Worm (Caenorhabditis elegans) whole organism, young adult: ENCODE results near the gene C04H4.1.

ENCODE experiments used
- B0035.1 ChIP-seq: sonication (generic microtip); optimal IDR thresholded peaks from 2 replicates; lab custom pipeline; 2016; ENCODE audit warnings: missing genetic modification characterization, mild to moderate bottlenecking, missing compliant biosample characterization, missing genotype, missing genetic modification reagents
- B0261.1 ChIP-seq: sonication (generic microtip); optimal IDR thresholded peaks from 2 replicates; lab custom pipeline; 2016; ENCODE audit warnings: mild to moderate bottlenecking, missing genetic modification characterization, moderate library complexity, missing compliant biosample characterization
- C06A6.2 ChIP-seq: fragments of 200-800 bp; sonication (Bioruptor generic); conservative IDR thresholded peaks from 2 replicates; pipeline ENCODE4 v1.3.6; 2022; ENCODE audit warnings: missing genetic modification characterization, missing compliant biosample characterization
- F10E7.11 ChIP-seq: sonication (generic microtip); optimal IDR thresholded peaks from 2 replicates; lab custom pipeline; 2017; ENCODE audit warnings: mild to moderate bottlenecking, missing genetic modification characterization, moderate library complexity, missing compliant biosample characterization
- F39B2.1 ChIP-seq: fragments of 200-800 bp; sonication (Bioruptor generic); IDR thresholded peaks from 2 replicates; pipeline ENCODE4 v1.3.6; 2022; ENCODE audit warnings: missing genetic modification reagents, missing genetic modification characterization, missing compliant biosample characterization
- F49E8.2 ChIP-seq: sonication (generic microtip); optimal IDR thresholded peaks from 3 replicates; lab custom pipeline; 2017; ENCODE audit warnings: missing genetic modification characterization, mild to moderate bottlenecking, missing compliant biosample characterization, antibody characterized with exemption, moderate library complexity; ENCODE audit not compliant: insufficient read depth
- F57A8.1 ChIP-seq: fragments of 200-800 bp; sonication (Bioruptor generic); optimal IDR thresholded peaks from 2 replicates; lab custom pipeline; 2018; ENCODE audit warnings: mild to moderate bottlenecking, missing genetic modification characterization, moderate library complexity, missing compliant biosample characterization
- Y53F4B.3 ChIP-seq: fragments of 200-800 bp; sonication (Bioruptor generic); IDR thresholded peaks from 2 replicates; pipeline ENCODE4 v1.3.6; 2022; ENCODE audit warnings: missing genetic modification reagents, missing genetic modification characterization, missing compliant biosample characterization
- Y53G8AR.9 ChIP-seq: fragments of 200-800 bp; sonication (Bioruptor generic); conservative IDR thresholded peaks from 2 replicates; pipeline ENCODE4 v1.3.6; 2022; ENCODE audit warnings: missing genetic modification reagents, missing genetic modification characterization, missing compliant biosample characterization
- Y79H2A.3 ChIP-seq: fragments of 200-800 bp; sonication (Bioruptor generic); conservative IDR thresholded peaks from 2 replicates; pipeline ENCODE4 v1.3.6; 2022; ENCODE audit warnings: missing genetic modification reagents, missing genetic modification characterization, missing compliant biosample characterization
- ZK185.1 ChIP-seq: sonication (generic microtip); optimal IDR thresholded peaks from 2 replicates; lab custom pipeline; 2016; ENCODE audit warnings: mild to moderate bottlenecking, missing genetic modification characterization, missing compliant biosample characterization; ENCODE audit not compliant: poor library complexity, severe bottlenecking
- aptf-3 ChIP-seq: fragments of 200-800 bp; sonication (Bioruptor generic); IDR thresholded peaks from 2 replicates; pipeline ENCODE4 v1.3.6; 2022; ENCODE audit warnings: missing genetic modification characterization, missing compliant biosample characterization
- bed-1 ChIP-seq: fragments of 200-800 bp; sonication (Bioruptor generic); IDR thresholded peaks from 2 replicates; pipeline ENCODE4 v1.3.6; 2022; ENCODE audit warnings: missing genetic modification reagents, missing genetic modification characterization, missing compliant biosample characterization
- ceh-91 ChIP-seq: fragments of 200-800 bp; sonication (Bioruptor generic); IDR thresholded peaks from 2 replicates; pipeline ENCODE4 v1.3.6; 2022; ENCODE audit warnings: missing genetic modification reagents, missing genetic modification characterization, missing compliant biosample characterization
- die-1 ChIP-seq: sonication (generic microtip); optimal IDR thresholded peaks from 2 replicates; lab custom pipeline; 2016; ENCODE audit warnings: missing genotype, mild to moderate bottlenecking, missing genetic modification characterization, missing compliant biosample characterization
- dpl-1 ChIP-seq: fragments of 150-350 bp; optimal IDR thresholded peaks from 2 replicates; lab custom pipeline; 2014; ENCODE audit warnings: missing biosample characterization, missing genetic modification reagents, missing genetic modification characterization
- egrh-3 ChIP-seq: fragments of 200-800 bp; sonication (Bioruptor generic); IDR thresholded peaks from 2 replicates; pipeline ENCODE4 v1.3.6; 2022; ENCODE audit warnings: missing genetic modification reagents, missing genetic modification characterization, missing compliant biosample characterization
- ekl-4 ChIP-seq: fragments of 200-800 bp; sonication (Bioruptor generic); IDR thresholded peaks from 2 replicates; pipeline ENCODE4 v1.3.6; 2022; ENCODE audit warnings: missing genetic modification reagents, missing genetic modification characterization, missing compliant biosample characterization
- fkh-3 ChIP-seq: sonication (generic microtip); optimal IDR thresholded peaks from 2 replicates; lab custom pipeline; 2016; ENCODE audit warnings: mild to moderate bottlenecking, missing genetic modification characterization, missing compliant biosample characterization
- hlh-12 ChIP-seq: sonication (generic microtip); optimal IDR thresholded peaks from 2 replicates; lab custom pipeline; 2016; ENCODE audit warnings: missing genetic modification characterization, missing compliant biosample characterization
- hmg-1.2 ChIP-seq: fragments of 200-800 bp; sonication (Bioruptor generic); IDR thresholded peaks from 2 replicates; pipeline ENCODE4 v1.3.6; 2022; ENCODE audit warnings: missing genetic modification reagents, missing genetic modification characterization, missing compliant biosample characterization
- hmg-20 ChIP-seq: fragments of 200-800 bp; sonication (Bioruptor generic); IDR thresholded peaks from 2 replicates; pipeline ENCODE4 v1.3.6; 2022; ENCODE audit warnings: missing genetic modification reagents, missing genetic modification characterization, missing compliant biosample characterization
- hrde-1 ChIP-seq: sonication (generic microtip); optimal IDR thresholded peaks from 2 replicates; lab custom pipeline; 2016; ENCODE audit warnings: missing genetic modification characterization, mild to moderate bottlenecking, missing compliant biosample characterization, moderate library complexity, missing genotype, missing genetic modification reagents, borderline replicate concordance
- let-607 ChIP-seq, 2 experiments: fragments of 200-800 bp in 1 of 2; sonication (Bioruptor generic) in 1 of 2; sonication (generic microtip) in 1 of 2; optimal IDR thresholded peaks; 2 replicates each; lab custom pipeline; 2016 to 2018; ENCODE audit warnings: mild to moderate bottlenecking in 2 of 2, missing compliant biosample characterization in 2 of 2, missing genetic modification characterization in 2 of 2, moderate library complexity in 2 of 2, missing genotype in 1 of 2
- lin-54 ChIP-seq: fragments of 200-800 bp; sonication (Bioruptor generic); optimal IDR thresholded peaks from 2 replicates; lab custom pipeline; 2018; ENCODE audit warnings: mild to moderate bottlenecking, missing genetic modification characterization, missing compliant biosample characterization
- lsl-1 ChIP-seq: fragments of 200-800 bp; sonication (Bioruptor generic); optimal IDR thresholded peaks from 2 replicates; lab custom pipeline; 2018; ENCODE audit warnings: mild to moderate bottlenecking, missing genetic modification characterization, moderate library complexity, missing compliant biosample characterization
- madf-3 ChIP-seq: fragments of 200-800 bp; sonication (Bioruptor generic); IDR thresholded peaks from 2 replicates; pipeline ENCODE4 v1.3.6; 2022; ENCODE audit warnings: missing genetic modification reagents, missing genetic modification characterization, missing compliant biosample characterization
- mcd-1 ChIP-seq: fragments of 200-800 bp; sonication (Bioruptor generic); IDR thresholded peaks from 2 replicates; pipeline ENCODE4 v1.3.6; 2022; ENCODE audit warnings: missing genetic modification reagents, missing genetic modification characterization, missing compliant biosample characterization
- mxl-1 ChIP-seq: sonication (generic microtip); optimal IDR thresholded peaks from 2 replicates; lab custom pipeline; 2016; ENCODE audit warnings: missing genetic modification characterization, missing compliant biosample characterization
- nhr-90 ChIP-seq: sonication (generic microtip); optimal IDR thresholded peaks from 2 replicates; lab custom pipeline; 2016; ENCODE audit warnings: missing genotype, mild to moderate bottlenecking, missing genetic modification characterization, missing compliant biosample characterization
- pha-4 ChIP-seq: fragments of 150-350 bp; sonication (generic microtip); optimal IDR thresholded peaks from 2 replicates; lab custom pipeline; 2014; ENCODE audit warnings: missing biosample characterization, missing genetic modification reagents, missing genetic modification characterization
- repo-1 ChIP-seq: sonication (generic microtip); optimal IDR thresholded peaks from 2 replicates; lab custom pipeline; 2017; ENCODE audit warnings: mild to moderate bottlenecking, missing genetic modification characterization, missing compliant biosample characterization
- sea-2 ChIP-seq: fragments of 200-800 bp; sonication (Bioruptor generic); IDR thresholded peaks from 2 replicates; pipeline ENCODE4 v1.3.6; 2022; ENCODE audit warnings: missing genetic modification characterization, missing compliant biosample characterization
- somi-1 ChIP-seq: fragments of 200-800 bp; sonication (Bioruptor generic); optimal IDR thresholded peaks from 2 replicates; lab custom pipeline; 2018; ENCODE audit warnings: mild to moderate bottlenecking, missing genetic modification characterization, missing compliant biosample characterization
- tbx-9 ChIP-seq: sonication (generic microtip); optimal IDR thresholded peaks from 2 replicates; lab custom pipeline; 2016; ENCODE audit warnings: borderline replicate concordance, missing genetic modification characterization, inconsistent platforms, missing compliant biosample characterization
- tlf-1 ChIP-seq: fragments of 200-800 bp; sonication (Bioruptor generic); optimal IDR thresholded peaks from 2 replicates; lab custom pipeline; 2018; ENCODE audit warnings: mild to moderate bottlenecking, missing genetic modification characterization, missing compliant biosample characterization
- zfh-2 ChIP-seq: fragments of 200-800 bp; sonication (Bioruptor generic); conservative IDR thresholded peaks from 2 replicates; pipeline ENCODE4 v1.3.6; 2022; ENCODE audit warnings: missing genetic modification reagents, missing genetic modification characterization, missing compliant biosample characterization
- zim-3 ChIP-seq: sonication (generic microtip); optimal IDR thresholded peaks from 2 replicates; lab custom pipeline; 2017; ENCODE audit warnings: mild to moderate bottlenecking, missing genetic modification characterization, moderate library complexity, missing compliant biosample characterization
- ztf-26 ChIP-seq: sonication (generic microtip); optimal IDR thresholded peaks from 2 replicates; lab custom pipeline; 2017; ENCODE audit warnings: missing genetic modification characterization, missing compliant biosample characterization
- ztf-28 ChIP-seq: fragments of 200-800 bp; sonication (Bioruptor generic); IDR thresholded peaks from 2 replicates; pipeline ENCODE4 v1.3.6; 2022; ENCODE audit warnings: missing genetic modification reagents, missing genetic modification characterization, missing compliant biosample characterization
- ztf-6 ChIP-seq: fragments of 200-800 bp; sonication (Bioruptor generic); IDR thresholded peaks from 2 replicates; pipeline ENCODE4 v1.3.6; 2022; ENCODE audit warnings: missing genetic modification reagents, missing genetic modification characterization, missing compliant biosample characterization

Gene C04H4.1

ce11 chrII:7968393-7968792 is 9.7 kb downstream of the C04H4.1 start:
- TF ChIP-seq egrh-3 (GFP tag; lab: Robert Waterston, UW) (no peak), F49E8.2 (tag; lab: Kevin White, UChicago) (no peak), Y79H2A.3 (GFP tag; lab: Robert Waterston, UW) (no peak), aptf-3 (no peak), sea-2 (no peak), F39B2.1 (GFP tag; lab: Robert Waterston, UW) (no peak)

- TF ChIP-seq hlh-12 (no peak), let-607 (tag; optimal IDR thresholded peaks at IDR 0.05; lab: Kevin White, UChicago) (no peak), tlf-1 (GFP tag; lab: Kevin White, UChicago) (no peak), zim-3 (tag; lab: Kevin White, UChicago) (no peak), madf-3 (GFP tag; lab: Robert Waterston, UW) (no peak), hmg-1.2 (GFP tag; lab: Robert Waterston, UW) (no peak), fkh-3 (no peak), ztf-28 (no peak), F57A8.1 (GFP tag; lab: Kevin White, UChicago) (no peak), Y53F4B.3 (GFP tag; lab: Robert Waterston, UW) (no peak), ZK185.1 (tag; lab: Kevin White, UChicago) (no peak), tbx-9 (no peak)
These were observed 15.7 kb downstream of the C04H4.1 start for ce11 chrII:7974189-7974823.

DNA sequence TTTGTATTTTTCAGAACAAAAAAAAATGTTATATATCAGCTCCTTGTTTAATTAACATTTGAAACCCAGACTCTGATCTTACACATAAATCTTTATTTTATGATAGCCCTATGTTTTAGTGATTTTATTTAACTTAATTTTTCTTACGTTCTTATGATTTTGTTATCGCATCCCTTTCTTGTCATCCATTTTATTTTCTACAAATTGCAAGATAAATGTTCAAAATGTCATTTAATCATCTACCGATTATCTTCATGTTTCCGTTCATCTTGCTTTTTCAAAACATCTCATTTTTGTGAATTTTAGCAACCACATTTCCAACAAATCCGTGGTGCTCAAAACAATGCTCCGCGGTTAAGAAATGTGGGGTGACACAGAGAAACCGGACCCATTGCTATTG is 17.7 kb downstream of the C04H4.1 start, which contains the start of gene DH11.5:
Gene DH11.5, plus strand, starts transcription at position 301 of the 400 bp plus-strand sequence.
- no peak for TF ChIP-seq bed-1 (GFP tag; lab: Robert Waterston, UW)
- TF ChIP-seq die-1 (tag; lab: Kevin White, UChicago) = no peak
- no peak for TF ChIP-seq mxl-1 (tag; lab: Kevin White, UChicago)
- no peak for TF ChIP-seq ztf-6 (GFP tag; lab: Robert Waterston, UW)
- TF ChIP-seq Y53G8AR.9 (GFP tag; lab: Robert Waterston, UW) = no peak
- TF ChIP-seq nhr-90 = no peak
- no peak for TF ChIP-seq F49E8.2 (tag; lab: Kevin White, UChicago)
- TF ChIP-seq B0035.1 (tag; lab: Kevin White, UChicago) = no peak
- no peak for TF ChIP-seq lsl-1
- no peak for TF ChIP-seq egrh-3 (GFP tag; lab: Robert Waterston, UW)

DNA sequence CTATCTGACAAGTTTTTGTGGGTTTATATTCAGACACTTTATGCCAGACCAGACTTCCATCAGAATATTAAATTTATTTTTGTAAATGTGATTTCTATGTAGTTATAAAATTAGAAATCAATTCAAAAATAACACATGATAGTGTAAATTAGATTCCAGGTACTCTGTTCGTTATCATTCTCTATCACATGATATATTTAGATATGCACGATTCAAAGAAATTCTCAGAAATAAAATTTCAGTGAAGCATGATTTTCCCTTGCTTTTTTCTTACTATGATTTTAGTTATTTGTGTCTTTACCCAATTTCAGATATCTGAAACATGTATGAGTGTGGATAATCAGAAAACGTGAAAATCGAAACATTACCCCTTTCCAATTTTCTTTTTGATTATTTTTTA is 18.9 kb downstream of the C04H4.1 start:
- TF ChIP-seq C06A6.2 (no peak), F10E7.11 (tag; lab: Kevin White, UChicago) (no peak), ztf-26 (tag; lab: Kevin White, UChicago) (no peak), hmg-20 (GFP tag; lab: Robert Waterston, UW) (no peak), fkh-3 (no peak), tbx-9 (no peak), zfh-2 (GFP tag; lab: Robert Waterston, UW) (no peak), dpl-1 (GFP tag; lab: Kevin White, UChicago) (no peak), hrde-1 (no peak), pha-4 (no peak), repo-1 (no peak), somi-1 (GFP tag; lab: Kevin White, UChicago) (no peak), mcd-1 (no peak), lin-54 (GFP tag; lab: Kevin White, UChicago) (no peak), Y53G8AR.9 (GFP tag; lab: Robert Waterston, UW) (no peak), B0261.1 (tag; lab: Kevin White, UChicago) (no peak), ceh-91 (GFP tag; lab: Robert Waterston, UW) (no peak), ekl-4 (GFP tag; lab: Robert Waterston, UW) (no peak)
- TF ChIP-seq, all 124 proteins: peak for 0
